Worm (Caenorhabditis elegans): ENCODE measurements around the gene pssy-1.

pssy-1 gene

DNA sequence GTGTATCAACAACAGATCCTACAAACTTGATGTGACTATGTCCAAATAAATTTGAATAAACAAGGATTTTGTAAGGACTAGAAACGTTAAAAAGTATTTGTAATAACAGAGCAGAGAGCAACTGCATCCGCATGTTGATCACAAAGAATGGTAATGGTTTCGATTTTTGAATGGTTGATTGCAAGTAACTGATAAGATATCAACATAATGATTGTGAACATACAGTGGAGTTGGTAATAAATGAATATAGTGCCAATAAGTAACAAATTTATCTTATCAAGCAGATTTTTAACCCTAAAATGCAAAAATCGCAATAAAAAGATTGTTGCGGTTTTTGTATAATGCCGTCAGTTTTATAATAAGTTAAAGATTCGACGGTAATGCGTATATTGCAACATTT, 40.4 kb upstream of the pssy-1 start, which contains the start of gene ugt-23:
Gene ugt-23 (minus strand): TSS at position 212 of the 400 bp plus-strand sequence.
- TF ChIP-seq fkh-10 (GFP tag; optimal IDR thresholded peaks at IDR 0.05) (no peak), dpl-1 (GFP tag; optimal IDR thresholded peaks at IDR 0.05) (no peak), ceh-28 (tag; optimal IDR thresholded peaks at IDR 0.05) (no peak), php-3 (GFP tag; IDR thresholded peaks at IDR 0.05) (0 out of 2 replicates have a peak, but pooled peaks have one; percentile 29), pqm-1 (tag; optimal IDR thresholded peaks at IDR 0.05) (peak; percentile 89), nhr-28 (tag; optimal IDR thresholded peaks at IDR 0.05) (peak; percentile 63), dve-1 (tag; optimal IDR thresholded peaks at IDR 0.05; ENCODE audit: insufficient read depth) (peak; percentile 31), zfp-2 (tag; optimal IDR thresholded peaks at IDR 0.05) (no peak), daf-16 (GFP tag; optimal IDR thresholded peaks at IDR 0.05) (no peak), daf-16 (tag; optimal IDR thresholded peaks at IDR 0.05) (peak; percentile 72)

DNA sequence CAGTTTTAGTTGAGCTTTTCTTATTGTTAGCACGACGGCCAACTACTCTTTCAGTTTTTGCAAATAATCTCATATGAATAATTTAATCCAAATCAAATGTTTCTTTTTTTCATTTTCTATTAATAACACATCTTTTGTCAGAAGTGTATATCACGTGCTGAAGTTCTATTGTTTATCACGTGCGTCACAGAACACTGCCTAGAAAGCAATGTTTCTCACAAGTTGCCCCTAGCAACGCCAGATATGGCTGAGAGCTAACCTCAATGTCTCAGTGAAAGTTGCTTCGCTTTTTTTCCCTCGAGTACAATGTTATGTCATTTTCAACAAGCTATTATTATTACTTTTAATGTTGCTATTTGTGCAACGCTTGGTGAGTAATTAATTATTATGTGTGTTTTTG, 37.4 kb upstream of the pssy-1 start:
- no peak for TF ChIP-seq cey-2 (tag; optimal IDR thresholded peaks at IDR 0.05; ENCODE audit: borderline replicate concordance, insufficient read depth)
- TF ChIP-seq ceh-44 (GFP tag; IDR thresholded peaks at IDR 0.05) = no peak
- no peak for TF ChIP-seq ZK546.5 (tag; optimal IDR thresholded peaks at IDR 0.05)
- TF ChIP-seq hlh-30 (tag; optimal IDR thresholded peaks at IDR 0.05; ENCODE audit: insufficient read depth) = peak; percentile 34
- TF ChIP-seq aha-1 (tag) = peak; percentile 36
- peak; percentile 22 for TF ChIP-seq nhr-11 (tag; optimal IDR thresholded peaks at IDR 0.05)
- TF ChIP-seq F44E2.7 (GFP tag; IDR thresholded peaks at IDR 0.05) = no peak
- TF ChIP-seq nhr-111 (GFP tag; optimal IDR thresholded peaks at IDR 0.05) = no peak

DNA sequence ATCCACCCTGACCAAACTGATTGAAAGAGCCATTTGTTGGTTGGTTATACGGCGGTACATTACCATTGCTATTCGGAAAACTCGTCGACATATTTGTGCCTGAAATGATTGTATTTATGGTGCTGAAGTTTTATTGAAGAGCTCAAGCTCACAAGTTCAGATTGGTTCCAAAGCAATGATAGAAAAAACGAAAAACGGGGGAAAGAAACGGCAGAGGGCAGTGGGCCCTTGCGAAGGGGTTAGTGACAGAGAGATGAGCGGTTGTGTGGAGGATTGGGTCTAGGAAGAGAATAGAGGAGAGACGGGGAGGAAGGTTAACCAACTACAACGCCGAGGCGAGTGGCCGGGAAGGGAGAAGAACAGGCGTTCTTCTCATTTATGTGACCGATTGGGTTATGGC, 34.0 kb upstream of the pssy-1 start, which contains the start of gene nra-3:
Gene nra-3 (minus strand): TSS at position 101 of the 400 bp plus-strand sequence.
- TF ChIP-seq nhr-42 (GFP tag; IDR thresholded peaks at IDR 0.05) = no peak
- no peak for TF ChIP-seq dve-1 (tag; optimal IDR thresholded peaks at IDR 0.05; ENCODE audit: insufficient read depth)
- TF ChIP-seq ctbp-1 (GFP tag; IDR thresholded peaks at IDR 0.05) = 0 out of 2 replicates have a peak, but pooled peaks have one; percentile 17
- TF ChIP-seq Y105C5A.15 (GFP tag; IDR thresholded peaks at IDR 0.05) = no peak
- TF ChIP-seq saeg-2 (GFP tag; IDR thresholded peaks at IDR 0.05) = no peak
- no peak for TF ChIP-seq madf-5 (GFP tag; IDR thresholded peaks at IDR 0.05)
- no peak for TF ChIP-seq nhr-11 (tag; optimal IDR thresholded peaks at IDR 0.05)
- TF ChIP-seq set-16 (GFP tag; IDR thresholded peaks at IDR 0.05) = 0 out of 2 replicates have a peak, but pooled peaks have one; percentile 15
- TF ChIP-seq jun-1 (tag; optimal IDR thresholded peaks at IDR 0.05) = no peak
- TF ChIP-seq tag-97 (GFP tag; IDR thresholded peaks at IDR 0.05) = 0 out of 2 replicates have a peak, but pooled peaks have one; percentile 27

DNA sequence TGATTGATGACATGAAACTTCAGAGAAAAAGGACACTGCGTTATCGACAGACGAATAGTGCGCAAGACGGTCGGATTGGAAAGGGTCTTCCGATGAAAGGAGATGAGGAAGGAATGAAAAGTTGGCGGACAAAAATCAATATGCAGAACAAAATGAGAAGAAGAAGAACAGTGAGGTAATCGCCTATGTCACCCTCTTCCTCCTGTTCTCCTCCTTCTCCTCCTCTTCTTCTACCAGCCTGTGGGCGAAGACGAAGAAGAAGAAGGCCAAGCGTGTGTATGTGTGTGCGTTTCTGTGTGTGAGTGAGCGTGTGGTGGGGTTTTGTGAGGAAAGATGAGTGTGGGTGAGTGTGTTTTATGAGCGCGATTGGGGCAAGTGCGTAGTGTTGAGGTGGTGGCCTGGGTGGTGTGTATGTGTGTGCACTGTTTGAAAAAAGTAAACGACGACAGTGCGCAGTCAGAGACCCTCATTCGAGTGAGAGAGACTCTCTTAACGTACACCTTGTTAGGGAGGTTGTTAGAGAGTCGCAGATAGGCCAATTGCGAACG, 33.1 kb upstream of the pssy-1 start, which contains the start of gene tsp-21:
Gene tsp-21 (plus strand): TSS at position 146 of the 548 bp plus-strand sequence.
- TF ChIP-seq lin-39 (tag; optimal IDR thresholded peaks at IDR 0.05) = no peak
- TF ChIP-seq F49E8.2 (tag; optimal IDR thresholded peaks at IDR 0.05; ENCODE audit: borderline replicate concordance) = no peak
- peak; percentile 47 for TF ChIP-seq ceh-28 (tag; optimal IDR thresholded peaks at IDR 0.05)
- TF ChIP-seq arid-1 (GFP tag; conservative IDR thresholded peaks at IDR 0.05) = no peak; the same call in 1 of the 2 replicates
- 0 out of 2 replicates have a peak, but pooled peaks have one; percentile 32 for TF ChIP-seq lin-1 (GFP tag; IDR thresholded peaks at IDR 0.05)
- TF ChIP-seq lin-38 (GFP tag; IDR thresholded peaks at IDR 0.05) = peak; percentile 60
- no peak for TF ChIP-seq ces-1 (GFP tag; optimal IDR thresholded peaks at IDR 0.05)
- peak; percentile 70 for TF ChIP-seq nhr-6 (tag; optimal IDR thresholded peaks at IDR 0.05)
- TF ChIP-seq php-3 (GFP tag; IDR thresholded peaks at IDR 0.05) = peak; percentile 69
- peak; percentile 73 for TF ChIP-seq ama-1 (optimal IDR thresholded peaks at IDR 0.05)
- TF ChIP-seq skn-1 (tag; optimal IDR thresholded peaks at IDR 0.05) = no peak
- TF ChIP-seq nhr-102 (tag; optimal IDR thresholded peaks at IDR 0.05) = peak; percentile 52
- TF ChIP-seq daf-16 (GFP tag; optimal IDR thresholded peaks at IDR 0.05) = no peak
- peak; percentile 87 for TF ChIP-seq daf-16 (tag; optimal IDR thresholded peaks at IDR 0.05)
- no peak for TF ChIP-seq ceh-32 (tag; optimal IDR thresholded peaks at IDR 0.05; ENCODE audit: poor library complexity)
- TF ChIP-seq snpc-1.2 (GFP tag; IDR thresholded peaks at IDR 0.05) = no peak
- TF ChIP-seq gei-8 (GFP tag; optimal IDR thresholded peaks at IDR 0.05) = no peak
- TF ChIP-seq egl-27 (tag; optimal IDR thresholded peaks at IDR 0.05) = no peak
- no peak for TF ChIP-seq zfp-3 (GFP tag; conservative IDR thresholded peaks at IDR 0.05)
- TF ChIP-seq F37D6.2 (tag; optimal IDR thresholded peaks at IDR 0.05) = no peak
- TF ChIP-seq spr-3 (GFP tag; optimal IDR thresholded peaks at IDR 0.05) = no peak
- peak; percentile 95 for TF ChIP-seq dve-1 (tag; optimal IDR thresholded peaks at IDR 0.05; ENCODE audit: insufficient read depth)
- peak; percentile 83 for TF ChIP-seq nhr-28 (tag; optimal IDR thresholded peaks at IDR 0.05)
- 0 out of 2 replicates have a peak, but pooled peaks have one; percentile 11 for TF ChIP-seq ceh-20 (GFP tag; IDR thresholded peaks at IDR 0.05)
- peak; percentile 28 to 79 for TF ChIP-seq mdl-1 (tag; optimal IDR thresholded peaks at IDR 0.05)

Data from whole organism, L4 larva.